Worm (Caenorhabditis elegans) whole organism, L4 larva: ENCODE results near the gene F58A6.5.

Source experiments
- D1046.2 ChIP-seq: fragments of 200-800 bp; sonication (Bioruptor generic); IDR thresholded peaks from 2 replicates; pipeline ENCODE4 v1.3.6; 2022; ENCODE audit warnings: missing genetic modification characterization, missing compliant biosample characterization
- F37D6.2 ChIP-seq: sonication (generic microtip); optimal IDR thresholded peaks from 2 replicates; lab custom pipeline; 2016; ENCODE audit warnings: mild to moderate bottlenecking, missing genetic modification characterization, missing compliant biosample characterization
- F44E2.7 ChIP-seq: fragments of 200-800 bp; sonication (Bioruptor generic); IDR thresholded peaks from 2 replicates; pipeline ENCODE4 v2.1.2; 2022; ENCODE audit warnings: missing genetic modification characterization, missing compliant biosample characterization
- T20F7.1 ChIP-seq: fragments of 200-800 bp; sonication (Bioruptor generic); optimal IDR thresholded peaks from 2 replicates; lab custom pipeline; 2018; ENCODE audit warnings: mild to moderate bottlenecking, missing genetic modification characterization, missing compliant biosample characterization
- T26A8.4 ChIP-seq: fragments of 200-800 bp; sonication (Bioruptor generic); IDR thresholded peaks from 2 replicates; pipeline ENCODE4 v1.3.6; 2022; ENCODE audit warnings: missing genetic modification characterization, missing compliant biosample characterization
- Y48G9A.11 ChIP-seq: fragments of 200-800 bp; sonication (Bioruptor generic); IDR thresholded peaks from 2 replicates; pipeline ENCODE4 v1.3.6; 2022; ENCODE audit warnings: missing genetic modification reagents, missing genetic modification characterization, missing compliant biosample characterization
- Y5F2A.4 ChIP-seq: fragments of 200-800 bp; sonication (Bioruptor generic); optimal IDR thresholded peaks from 2 replicates; lab custom pipeline; 2018; ENCODE audit warnings: mild to moderate bottlenecking, missing genetic modification characterization, missing compliant biosample characterization
- ZK546.5 ChIP-seq, 2 experiments: sonication (generic microtip); optimal IDR thresholded peaks; 2 replicates each; lab custom pipeline; 2017; ENCODE audit warnings: missing biosample characterization in 2 of 2, missing genetic modification characterization in 2 of 2
- ama-1 ChIP-seq: fragments of 150-350 bp; optimal IDR thresholded peaks from 2 replicates; lab custom pipeline; 2014; ENCODE audit warnings: inconsistent platforms, mixed read lengths
- attf-4 ChIP-seq: sonication (generic microtip); optimal IDR thresholded peaks from 3 replicates; lab custom pipeline; 2017; ENCODE audit warnings: missing biosample characterization, missing genetic modification characterization
- ceh-20 ChIP-seq: fragments of 200-800 bp; sonication (Bioruptor generic); IDR thresholded peaks from 2 replicates; pipeline ENCODE4 v1.3.6; 2022; ENCODE audit warnings: missing genetic modification reagents, missing genetic modification characterization, missing compliant biosample characterization
- ceh-32 ChIP-seq: sonication (generic microtip); optimal IDR thresholded peaks from 2 replicates; lab custom pipeline; 2016; ENCODE audit warnings: mild to moderate bottlenecking, missing genetic modification characterization, missing compliant biosample characterization; ENCODE audit not compliant: poor library complexity
- ceh-44 ChIP-seq: fragments of 200-800 bp; sonication (Bioruptor generic); IDR thresholded peaks from 2 replicates; pipeline ENCODE4 v1.3.6; 2022; ENCODE audit warnings: missing genetic modification reagents, missing genetic modification characterization, missing compliant biosample characterization
- ctbp-1 ChIP-seq: fragments of 200-800 bp; sonication (Bioruptor generic); IDR thresholded peaks from 2 replicates; pipeline ENCODE4 v1.3.6; 2022; ENCODE audit warnings: missing genetic modification reagents, missing genetic modification characterization, missing compliant biosample characterization
- daf-12 ChIP-seq: fragments of 150-350 bp; optimal IDR thresholded peaks from 2 replicates; lab custom pipeline; 2014; ENCODE audit warnings: missing biosample characterization, missing genetic modification reagents, missing genetic modification characterization
- daf-19 ChIP-seq: fragments of 200-800 bp; sonication (Bioruptor generic); conservative IDR thresholded peaks from 2 replicates; pipeline ENCODE4 v1.3.6; 2022; ENCODE audit warnings: missing genetic modification characterization, missing compliant biosample characterization
- daf-8 ChIP-seq: fragments of 200-800 bp; sonication (Bioruptor generic); IDR thresholded peaks from 2 replicates; pipeline ENCODE4 v1.3.6; 2022; ENCODE audit warnings: missing genetic modification characterization, missing compliant biosample characterization
- dmd-9 ChIP-seq: fragments of 200-800 bp; sonication (Bioruptor generic); IDR thresholded peaks from 2 replicates; pipeline ENCODE4 v1.3.6; 2022; ENCODE audit warnings: missing genetic modification reagents, missing genetic modification characterization, missing compliant biosample characterization
- dpl-1 ChIP-seq: fragments of 150-350 bp; optimal IDR thresholded peaks from 2 replicates; lab custom pipeline; 2014; ENCODE audit warnings: missing biosample characterization, missing genetic modification reagents, missing genetic modification characterization
- duxl-1 ChIP-seq: sonication (generic microtip); optimal IDR thresholded peaks from 2 replicates; lab custom pipeline; 2016; ENCODE audit warnings: mild to moderate bottlenecking, missing genetic modification characterization, moderate library complexity, missing compliant biosample characterization; ENCODE audit not compliant: poor library complexity
- dve-1 ChIP-seq: sonication (generic microtip); optimal IDR thresholded peaks from 2 replicates; lab custom pipeline; 2017; ENCODE audit warnings: antibody characterized with exemption, mild to moderate bottlenecking, missing genetic modification characterization, missing compliant biosample characterization; ENCODE audit not compliant: insufficient read depth
- egl-27 ChIP-seq: sonication (generic microtip); optimal IDR thresholded peaks from 3 replicates; lab custom pipeline; 2017; ENCODE audit warnings: missing biosample characterization, missing genetic modification reagents, missing genetic modification characterization
- fos-1 ChIP-seq: fragments of 150-350 bp; optimal IDR thresholded peaks from 2 replicates; lab custom pipeline; 2014; ENCODE audit warnings: missing biosample characterization, missing genetic modification characterization
- hlh-11 ChIP-seq: fragments of 200-800 bp; sonication (Bioruptor generic); optimal IDR thresholded peaks from 2 replicates; lab custom pipeline; 2018; ENCODE audit warnings: mild to moderate bottlenecking, missing genetic modification characterization, missing compliant biosample characterization
- hlh-30 ChIP-seq: sonication (generic microtip); optimal IDR thresholded peaks from 2 replicates; lab custom pipeline; 2017; ENCODE audit warnings: antibody characterized with exemption, mild to moderate bottlenecking, missing genetic modification characterization, missing compliant biosample characterization; ENCODE audit not compliant: insufficient read depth
- lim-7 ChIP-seq: fragments of 200-800 bp; sonication (Bioruptor generic); IDR thresholded peaks from 2 replicates; pipeline ENCODE4 v1.3.6; 2022; ENCODE audit warnings: missing genetic modification characterization, missing compliant biosample characterization
- lin-13 ChIP-seq: fragments of 150-350 bp; optimal IDR thresholded peaks from 2 replicates; lab custom pipeline; 2014; ENCODE audit warnings: missing biosample characterization, missing genetic modification reagents, missing genetic modification characterization
- lin-15B ChIP-seq: fragments of 150-350 bp; sonication (generic microtip); optimal IDR thresholded peaks from 3 replicates; lab custom pipeline; 2014; ENCODE audit warnings: missing biosample characterization, missing genetic modification characterization
- lin-39 ChIP-seq: fragments of 150-350 bp; optimal IDR thresholded peaks from 2 replicates; lab custom pipeline; 2014; ENCODE audit warnings: missing biosample characterization, missing genetic modification reagents, missing genetic modification characterization
- lir-3 ChIP-seq: sonication (generic microtip); optimal IDR thresholded peaks from 2 replicates; lab custom pipeline; 2016; ENCODE audit warnings: mild to moderate bottlenecking, missing genetic modification characterization, missing compliant biosample characterization
- mdl-1 ChIP-seq, 2 experiments: fragments of 150-350 bp in 1 of 2; sonication (generic microtip) in 1 of 2; optimal IDR thresholded peaks; 2 replicates each; lab custom pipeline; 2014 to 2017; ENCODE audit warnings: missing biosample characterization in 2 of 2, missing genetic modification characterization in 2 of 2
- mes-2 ChIP-seq: sonication (generic microtip); optimal IDR thresholded peaks from 2 replicates; lab custom pipeline; 2016; ENCODE audit warnings: missing genotype, mild to moderate bottlenecking, missing genetic modification characterization, missing compliant biosample characterization; ENCODE audit not compliant: poor library complexity, severe bottlenecking
- nhr-10 ChIP-seq: fragments of 150-350 bp; optimal IDR thresholded peaks from 2 replicates; lab custom pipeline; 2014; ENCODE audit warnings: missing biosample characterization, missing genetic modification characterization
- nhr-41 ChIP-seq: fragments of 200-800 bp; sonication (Bioruptor generic); IDR thresholded peaks from 2 replicates; pipeline ENCODE4 v1.3.6; 2022; ENCODE audit warnings: missing genetic modification reagents, missing genetic modification characterization, missing compliant biosample characterization
- nhr-42 ChIP-seq: fragments of 200-800 bp; sonication (Bioruptor generic); IDR thresholded peaks from 2 replicates; pipeline ENCODE4 v1.3.6; 2022; ENCODE audit warnings: missing genetic modification characterization, missing compliant biosample characterization
- nhr-48 ChIP-seq: sonication (generic microtip); optimal IDR thresholded peaks from 2 replicates; lab custom pipeline; 2016; ENCODE audit warnings: mild to moderate bottlenecking, missing genetic modification characterization, missing compliant biosample characterization
- nhr-6 ChIP-seq: fragments of 150-350 bp; optimal IDR thresholded peaks from 2 replicates; lab custom pipeline; 2014; ENCODE audit warnings: missing biosample characterization, missing genetic modification characterization
- pqm-1 ChIP-seq: sonication (generic microtip); optimal IDR thresholded peaks from 2 replicates; lab custom pipeline; 2017; ENCODE audit warnings: missing biosample characterization, missing genetic modification characterization
- rbr-2 ChIP-seq: sonication (generic microtip); optimal IDR thresholded peaks from 2 replicates; lab custom pipeline; 2016; ENCODE audit warnings: missing genotype, missing genetic modification characterization, missing compliant biosample characterization
- saeg-2 ChIP-seq: fragments of 200-800 bp; sonication (Bioruptor generic); IDR thresholded peaks from 2 replicates; pipeline ENCODE4 v1.3.6; 2022; ENCODE audit warnings: missing genetic modification reagents, missing genetic modification characterization, missing compliant biosample characterization
- skn-1 ChIP-seq: fragments of 150-350 bp; optimal IDR thresholded peaks from 2 replicates; lab custom pipeline; 2014; ENCODE audit warnings: missing biosample characterization, missing genetic modification characterization
- snpc-4 ChIP-seq: fragments of 150-350 bp; optimal IDR thresholded peaks from 2 replicates; lab custom pipeline; 2014; ENCODE audit warnings: missing biosample characterization, missing genetic modification characterization
- spr-3 ChIP-seq: fragments of 200-800 bp; sonication (Bioruptor generic); optimal IDR thresholded peaks from 2 replicates; lab custom pipeline; 2018; ENCODE audit warnings: mild to moderate bottlenecking, missing genetic modification characterization, missing compliant biosample characterization
- tag-97 ChIP-seq: fragments of 200-800 bp; sonication (Bioruptor generic); IDR thresholded peaks from 2 replicates; pipeline ENCODE4 v1.3.6; 2022; ENCODE audit warnings: missing genetic modification characterization, missing compliant biosample characterization
- unc-39 ChIP-seq: sonication (generic microtip); optimal IDR thresholded peaks from 2 replicates; lab custom pipeline; 2017; ENCODE audit warnings: missing biosample characterization, missing genetic modification characterization
- zag-1 ChIP-seq: fragments of 150-350 bp; optimal IDR thresholded peaks from 2 replicates; lab custom pipeline; 2014; ENCODE audit warnings: missing biosample characterization, missing genetic modification characterization
- zfp-2 ChIP-seq: sonication (generic microtip); optimal IDR thresholded peaks from 2 replicates; lab custom pipeline; 2016; ENCODE audit warnings: mild to moderate bottlenecking, missing genetic modification characterization, missing compliant biosample characterization
- zfp-3 ChIP-seq: fragments of 200-800 bp; sonication (Bioruptor generic); conservative IDR thresholded peaks from 2 replicates; pipeline ENCODE4 v1.3.6; 2022; ENCODE audit warnings: missing genetic modification reagents, missing genetic modification characterization, missing compliant biosample characterization
- zip-11 ChIP-seq: fragments of 200-800 bp; sonication (Bioruptor generic); IDR thresholded peaks from 2 replicates; pipeline ENCODE4 v1.3.6; 2022; ENCODE audit warnings: missing genetic modification characterization, missing compliant biosample characterization
- ztf-11 ChIP-seq: fragments of 150-350 bp; optimal IDR thresholded peaks from 2 replicates; lab custom pipeline; 2014; ENCODE audit warnings: missing biosample characterization, missing genetic modification characterization
- ztf-7 ChIP-seq: fragments of 150-350 bp; optimal IDR thresholded peaks from 2 replicates; lab custom pipeline; 2014; ENCODE audit warnings: missing biosample characterization, missing genetic modification characterization

Gene F58A6.5

DNA sequence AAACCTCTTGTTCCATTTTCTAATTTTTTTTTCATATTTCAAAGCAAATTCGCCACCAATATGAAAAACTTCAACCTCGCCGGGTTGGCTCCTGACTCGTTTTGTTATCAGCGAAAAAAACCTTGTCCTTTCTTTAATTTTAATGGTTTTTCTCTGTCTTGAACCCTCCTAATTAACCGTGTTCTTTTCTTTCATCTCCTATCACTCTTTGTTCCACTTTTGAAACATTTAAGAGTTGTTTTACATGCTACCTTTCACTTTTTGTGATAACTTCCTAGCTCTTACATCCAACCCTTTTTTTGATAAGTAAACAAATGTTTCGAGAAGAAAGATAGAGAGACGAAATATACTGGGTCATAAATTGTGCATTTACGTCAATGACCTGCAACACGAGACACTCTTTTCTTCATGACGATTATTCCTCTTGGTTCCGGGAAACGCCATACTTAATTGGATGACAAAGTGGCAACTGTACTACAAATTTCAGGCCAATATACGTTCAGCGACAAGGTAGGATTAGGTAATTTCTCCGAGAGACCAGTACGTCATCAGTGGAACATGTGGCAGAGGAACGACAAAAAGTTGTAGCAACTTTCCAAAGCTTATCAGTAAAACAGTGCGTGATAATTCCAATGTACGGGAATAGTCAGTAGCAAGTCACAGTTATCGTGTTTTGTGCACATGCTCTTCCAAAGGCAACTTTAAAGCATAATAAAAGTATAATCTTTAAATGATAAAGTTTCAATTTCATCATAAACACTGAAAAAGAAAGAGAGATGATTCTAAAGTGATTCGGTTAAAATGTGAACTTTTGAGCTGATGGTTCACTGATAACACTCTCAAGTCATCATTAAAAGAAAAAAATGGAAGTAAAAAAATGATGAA, 36.7 kb upstream of the F58A6.5 start:
- TF ChIP-seq nhr-42 (no peak), zfp-3 (GFP tag; lab: Robert Waterston, UW) (no peak), zfp-2 (no peak), egl-27 (tag; lab: Kevin White, UChicago) (no peak), duxl-1 (tag; lab: Kevin White, UChicago) (peak; percentile 5), daf-8 (no peak), lim-7 (GFP tag; lab: Robert Waterston, UW) (no peak), lir-3 (tag; lab: Kevin White, UChicago) (no peak), attf-4 (tag; lab: Kevin White, UChicago) (no peak), dpl-1 (GFP tag; lab: Kevin White, UChicago) (no peak), mes-2 (tag; lab: Kevin White, UChicago) (peak; percentile 20), T20F7.1 (GFP tag; lab: Kevin White, UChicago) (peak; percentile 5), daf-19 (GFP tag; lab: Robert Waterston, UW) (no peak), lin-15B (tag; lab: Kevin White, UChicago) (no peak), F44E2.7 (no peak), saeg-2 (GFP tag; lab: Robert Waterston, UW) (no peak), snpc-4 (tag; lab: Kevin White, UChicago) (no peak), mdl-1 (tag; optimal IDR thresholded peaks at IDR 0.05; lab: Kevin White, UChicago) (peak in 1 of 2 experiments; percentile 18), spr-3 (GFP tag; lab: Kevin White, UChicago) (no peak), skn-1 (tag; lab: Kevin White, UChicago) (no peak), Y5F2A.4 (no peak), T26A8.4 (GFP tag; lab: Robert Waterston, UW) (no peak), nhr-6 (tag; lab: Kevin White, UChicago) (no peak), ZK546.5 (tag; optimal IDR thresholded peaks at IDR 0.05; lab: Kevin White, UChicago) (no peak), zag-1 (tag; lab: Kevin White, UChicago) (no peak), ztf-11 (no peak), D1046.2 (GFP tag; lab: Robert Waterston, UW) (no peak), daf-12 (tag; lab: Kevin White, UChicago) (no peak), rbr-2 (tag; lab: Kevin White, UChicago) (no peak), F37D6.2 (tag; lab: Kevin White, UChicago) (no peak), nhr-48 (tag; lab: Kevin White, UChicago) (peak; percentile 56), unc-39 (tag; lab: Kevin White, UChicago) (no peak), ztf-7 (no peak), ceh-20 (GFP tag; lab: Robert Waterston, UW) (no peak), ama-1 (lab: Kevin White, UChicago) (no peak), nhr-41 (GFP tag; lab: Robert Waterston, UW) (no peak), lin-39 (tag; lab: Kevin White, UChicago) (no peak), hlh-30 (no peak), nhr-10 (tag; lab: Kevin White, UChicago) (no peak), dve-1 (tag; lab: Kevin White, UChicago) (peak; percentile 82), ceh-44 (GFP tag; lab: Robert Waterston, UW) (no peak), ceh-32 (tag; lab: Kevin White, UChicago) (no peak), zip-11 (no peak), fos-1 (tag; lab: Kevin White, UChicago) (no peak), lin-13 (no peak), hlh-11 (peak; percentile 64), Y48G9A.11 (GFP tag; lab: Robert Waterston, UW) (no peak), tag-97 (GFP tag; lab: Robert Waterston, UW) (no peak), dmd-9 (no peak), pqm-1 (tag; lab: Kevin White, UChicago) (peak; percentile 86), ctbp-1 (GFP tag; lab: Robert Waterston, UW) (no peak)
